Worm (Caenorhabditis elegans) whole organism, L4 larva: ENCODE results near the gene msp-64.

Experiments used
- ceh-32 ChIP-seq: sonication (generic microtip); optimal IDR thresholded peaks from 2 replicates; lab custom pipeline; 2016; ENCODE audit warnings: mild to moderate bottlenecking, missing genetic modification characterization, missing compliant biosample characterization; ENCODE audit not compliant: poor library complexity
- duxl-1 ChIP-seq: sonication (generic microtip); optimal IDR thresholded peaks from 2 replicates; lab custom pipeline; 2016; ENCODE audit warnings: mild to moderate bottlenecking, missing genetic modification characterization, moderate library complexity, missing compliant biosample characterization; ENCODE audit not compliant: poor library complexity
- egl-43 ChIP-seq: fragments of 200-800 bp; sonication (Bioruptor generic); IDR thresholded peaks from 2 replicates; pipeline ENCODE4 v1.3.6; 2022; ENCODE audit warnings: missing genetic modification reagents, missing genetic modification characterization, missing compliant biosample characterization
- lin-39 ChIP-seq: fragments of 150-350 bp; optimal IDR thresholded peaks from 2 replicates; lab custom pipeline; 2014; ENCODE audit warnings: missing biosample characterization, missing genetic modification reagents, missing genetic modification characterization
- nhr-41 ChIP-seq: fragments of 200-800 bp; sonication (Bioruptor generic); IDR thresholded peaks from 2 replicates; pipeline ENCODE4 v1.3.6; 2022; ENCODE audit warnings: missing genetic modification reagents, missing genetic modification characterization, missing compliant biosample characterization
- pqm-1 ChIP-seq: sonication (generic microtip); optimal IDR thresholded peaks from 2 replicates; lab custom pipeline; 2017; ENCODE audit warnings: missing biosample characterization, missing genetic modification characterization
- skn-1 ChIP-seq: fragments of 150-350 bp; optimal IDR thresholded peaks from 2 replicates; lab custom pipeline; 2014; ENCODE audit warnings: missing biosample characterization, missing genetic modification characterization
- ztf-11 ChIP-seq: fragments of 150-350 bp; optimal IDR thresholded peaks from 2 replicates; lab custom pipeline; 2014; ENCODE audit warnings: missing biosample characterization, missing genetic modification characterization

DNA sequence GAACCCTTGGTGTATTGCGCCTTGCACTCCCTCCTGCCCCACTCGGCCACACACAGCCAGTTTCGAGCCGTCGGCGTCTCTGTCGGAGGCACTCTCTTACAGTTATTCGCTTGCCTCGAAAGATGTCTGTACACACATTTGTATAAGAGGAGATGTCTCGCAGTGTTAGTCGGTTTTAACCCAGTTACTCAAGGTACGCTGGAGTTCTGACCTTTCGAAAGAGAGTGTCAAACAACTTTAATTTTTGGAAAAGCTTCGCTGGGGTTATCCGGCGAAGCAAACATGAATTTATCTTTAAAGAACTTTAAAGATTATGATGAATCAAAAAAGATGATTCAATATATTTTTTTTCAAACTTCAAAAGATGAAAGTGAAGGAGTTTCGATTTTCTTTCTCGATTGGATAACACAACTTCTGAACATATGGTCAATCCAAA lies 34.6 kb upstream of the msp-64 start:
- TF ChIP-seq ceh-32 (tag; lab: Kevin White, UChicago) (peak; percentile 91), skn-1 (tag; lab: Kevin White, UChicago) (peak; percentile 55), egl-43 (peak; percentile 99), nhr-41 (GFP tag; lab: Robert Waterston, UW) (peak; percentile 98), duxl-1 (tag; lab: Kevin White, UChicago) (peak; percentile 96), ztf-11 (tag; lab: Kevin White, UChicago) (peak; percentile 47), pqm-1 (tag; lab: Kevin White, UChicago) (peak; percentile 53), lin-39 (peak; percentile 85)
